Worm (Caenorhabditis elegans): Measurements from ENCODE around the gene arl-8.

DNA sequence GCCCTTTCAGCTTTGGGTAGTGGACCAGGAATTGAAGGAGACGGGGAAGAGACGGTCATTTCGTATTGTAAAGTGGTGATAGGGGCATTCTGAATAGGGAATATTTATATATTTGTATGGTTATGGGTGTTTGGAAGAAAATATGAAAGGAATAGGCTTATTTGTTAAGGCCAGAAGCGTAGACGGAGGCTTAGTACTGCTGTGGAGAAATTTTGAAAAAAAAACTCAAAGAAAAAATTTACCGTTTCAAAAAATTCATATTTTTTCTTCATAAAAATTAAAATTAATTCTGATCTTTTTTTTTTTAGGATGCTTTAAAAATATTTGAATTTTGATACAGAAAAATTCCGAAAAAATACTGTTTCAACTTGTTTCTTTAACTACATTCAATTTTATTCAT is 31.1 kb downstream of the arl-8 start, which contains the start of gene hhat-2:
- TF ChIP-seq him-1 (tag; optimal IDR thresholded peaks at IDR 0.05) (no peak), W03F9.2 (tag; optimal IDR thresholded peaks at IDR 0.05) (no peak)
